Worm (Caenorhabditis elegans) whole organism, L1 larva: ENCODE measurements around the gene Y48A6B.14.

Experiments used
- egl-27 ChIP-seq, 2 experiments: fragments of 150-350 bp in 1 of 2; sonication (generic microtip); optimal IDR thresholded peaks; 3 replicates each; lab custom pipeline; 2017 to 2018; ENCODE audit warnings: missing biosample characterization in 2 of 2, missing genetic modification characterization in 2 of 2, missing genetic modification reagents in 2 of 2
- jun-1 ChIP-seq: fragments of 150-350 bp; optimal IDR thresholded peaks from 2 replicates; lab custom pipeline; 2014; ENCODE audit warnings: missing biosample characterization, missing genetic modification reagents, missing genetic modification characterization
- lin-39 ChIP-seq: fragments of 150-350 bp; optimal IDR thresholded peaks from 2 replicates; lab custom pipeline; 2014; ENCODE audit warnings: missing biosample characterization, missing genetic modification reagents, missing genetic modification characterization
- unc-98 ChIP-seq: fragments of 200-800 bp; sonication (Bioruptor generic); IDR thresholded peaks from 2 replicates; pipeline ENCODE4 v1.3.6; 2022; ENCODE audit warnings: missing genetic modification characterization, missing compliant biosample characterization

DNA sequence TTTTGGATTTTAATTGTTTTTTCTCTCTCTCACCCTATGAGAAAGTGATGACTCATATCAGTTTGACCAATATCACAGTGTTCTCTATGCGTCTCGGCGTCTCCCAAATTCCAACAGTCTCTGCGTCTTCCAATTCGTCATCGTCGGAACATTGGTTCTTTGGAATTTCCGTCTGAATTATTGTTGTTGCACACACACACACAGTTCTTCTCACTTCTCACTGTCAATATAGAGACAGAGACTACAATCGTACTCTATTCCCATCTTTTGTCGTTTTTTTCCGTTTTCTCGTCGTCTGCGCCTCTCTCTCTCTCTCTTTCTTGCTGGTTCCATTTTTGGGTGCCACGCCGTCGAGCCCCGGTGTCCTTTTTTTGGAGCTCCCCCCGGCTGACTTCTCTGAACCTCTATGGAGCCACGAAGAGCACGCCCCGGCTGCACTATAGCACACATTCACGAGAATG lies 19.3 kb downstream of the Y48A6B.14 start:
- TF ChIP-seq lin-39 (tag; lab: Kevin White, UChicago) (no peak), unc-98 (GFP tag; lab: Robert Waterston, UW) (no peak), jun-1 (no peak), egl-27 (tag; optimal IDR thresholded peaks at IDR 0.05; lab: Kevin White, UChicago) (no peak)
